Fruit fly (Drosophila melanogaster) whole organism, wandering third instar larva: ENCODE data around the gene CG43335.

Experiments
- Abd-B ChIP-seq: fragments of >200 bp; optimal IDR thresholded peaks from 2 replicates; lab custom pipeline; 2017; ENCODE audit warnings: missing biosample characterization, missing genetic modification characterization
- CG9705 ChIP-seq: fragments of 200-800 bp; sonication (Bioruptor generic); optimal IDR thresholded peaks from 2 replicates; lab custom pipeline; 2018; ENCODE audit warnings: missing biosample characterization, mild to moderate bottlenecking, missing genetic modification characterization
- Hr78 ChIP-seq: fragments of >200 bp; optimal IDR thresholded peaks from 2 replicates; lab custom pipeline; 2017; ENCODE audit warnings: missing biosample characterization, missing genetic modification characterization
- Mio ChIP-seq: sonication (Bioruptor generic); optimal IDR thresholded peaks from 2 replicates; lab custom pipeline; 2016; ENCODE audit warnings: missing biosample characterization, missing genetic modification characterization
- brk ChIP-seq: fragments of 200-800 bp; sonication (Bioruptor generic); optimal IDR thresholded peaks from 2 replicates; lab custom pipeline; 2016; ENCODE audit warnings: missing biosample characterization, mild to moderate bottlenecking, missing genetic modification characterization
- dmrt93B ChIP-seq: fragments of 200-800 bp; sonication (Bioruptor generic); optimal IDR thresholded peaks from 2 replicates; lab custom pipeline; 2018; ENCODE audit warnings: missing biosample characterization, mild to moderate bottlenecking, missing genetic modification characterization
- h ChIP-seq: fragments of 200-800 bp; sonication (Bioruptor generic); optimal IDR thresholded peaks from 3 replicates; lab custom pipeline; 2016; ENCODE audit warnings: missing biosample characterization, mild to moderate bottlenecking, missing genetic modification characterization
- lola ChIP-seq: fragments of >200 bp; optimal IDR thresholded peaks from 2 replicates; lab custom pipeline; 2017; ENCODE audit warnings: missing biosample characterization, missing genetic modification characterization
- psq ChIP-seq: fragments of 200-800 bp; sonication (Bioruptor generic); optimal IDR thresholded peaks from 3 replicates; lab custom pipeline; 2017; ENCODE audit warnings: missing biosample characterization, mild to moderate bottlenecking, missing genetic modification characterization, moderate library complexity
- rgr ChIP-seq: fragments of 200-800 bp; sonication (Bioruptor generic); optimal IDR thresholded peaks from 3 replicates; lab custom pipeline; 2016; ENCODE audit warnings: missing biosample characterization, mild to moderate bottlenecking, missing genetic modification characterization
- usp ChIP-seq: fragments of >200 bp; optimal IDR thresholded peaks from 2 replicates; lab custom pipeline; 2017; ENCODE audit warnings: missing biosample characterization, missing genetic modification characterization
- woc ChIP-seq: sonication (Bioruptor generic); optimal IDR thresholded peaks from 2 replicates; lab custom pipeline; 2016; ENCODE audit warnings: missing biosample characterization, mild to moderate bottlenecking, missing genetic modification characterization

- TF ChIP-seq psq (GFP tag; lab: Kevin White, UChicago) (no peak), rgr (GFP tag; lab: Kevin White, UChicago) (no peak), Abd-B (GFP tag; lab: Kevin White, UChicago) (no peak), brk (no peak), lola (GFP tag; lab: Kevin White, UChicago) (no peak), Mio (no peak), CG9705 (GFP tag; lab: Kevin White, UChicago) (no peak), usp (GFP tag; lab: Kevin White, UChicago) (no peak), Hr78 (GFP tag; lab: Kevin White, UChicago) (no peak), dmrt93B (GFP tag; lab: Kevin White, UChicago) (no peak), woc (GFP tag; lab: Kevin White, UChicago) (no peak), h (GFP tag; lab: Kevin White, UChicago) (no peak)
These were observed 38.0 kb downstream of the CG43335 start for dm6 chr3R:15673248-15673647.
